Fruit fly (Drosophila melanogaster): ENCODE data around the gene CG5509.

DNA sequence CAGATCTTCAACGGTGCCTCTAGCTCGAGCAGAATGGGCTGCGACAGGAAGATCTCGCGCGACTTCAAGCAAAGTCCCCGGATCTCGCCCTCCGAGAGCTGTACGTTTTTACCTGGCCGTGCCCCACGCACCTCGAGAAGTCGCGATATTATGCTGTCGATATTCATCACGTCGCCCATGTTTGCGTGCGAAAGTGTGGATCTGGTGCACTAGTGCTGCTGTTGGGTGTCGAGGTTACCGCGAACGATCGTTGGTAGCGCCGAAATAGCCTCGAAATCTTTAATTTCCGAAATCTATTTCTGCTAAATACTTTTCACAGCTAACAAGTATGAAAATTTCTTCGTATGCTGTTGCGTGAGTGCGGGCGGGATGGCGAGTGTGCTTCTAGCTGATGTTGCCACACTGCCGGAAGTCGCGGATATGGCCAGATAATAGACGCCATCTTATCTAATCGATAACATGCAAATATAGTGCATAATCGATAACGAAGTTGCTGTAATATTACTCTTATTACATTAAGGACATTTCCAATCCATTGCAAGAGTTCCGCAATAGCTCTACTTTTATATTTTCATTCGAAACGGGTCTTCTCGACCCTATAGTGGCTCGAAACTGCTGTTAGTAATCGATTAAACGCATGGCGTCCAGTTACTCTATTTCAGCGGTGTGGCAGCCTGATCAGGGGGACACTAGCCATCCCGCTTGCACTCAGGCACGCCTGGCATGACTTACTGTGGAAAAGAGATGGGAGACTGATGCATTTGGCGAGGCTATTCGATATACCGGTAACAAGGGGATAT is 26.6 kb upstream of the CG5509 start, which contains the start of gene Pp1-87B:
- TF ChIP-seq brk (GFP tag; optimal IDR thresholded peaks at IDR 0.05) (no peak), lola (GFP tag; optimal IDR thresholded peaks at IDR 0.05) (no peak), GATAd (GFP tag; optimal IDR thresholded peaks at IDR 0.05) (no peak), Hr78 (GFP tag; optimal IDR thresholded peaks at IDR 0.05) (no peak), psq (GFP tag; optimal IDR thresholded peaks at IDR 0.05) (peak; percentile 6), tai (GFP tag; optimal IDR thresholded peaks at IDR 0.05) (no peak), HLH106 (tag; optimal IDR thresholded peaks at IDR 0.05) (peak; percentile 24), fru (GFP tag; optimal IDR thresholded peaks at IDR 0.05) (no peak), ey (GFP tag; optimal IDR thresholded peaks at IDR 0.05) (peak; percentile 4), Dif (GFP tag; optimal IDR thresholded peaks at IDR 0.05; ENCODE audit: partially characterized antibody) (no peak), Myc (optimal IDR thresholded peaks at IDR 0.05) (peak; percentile 83), CG9705 (GFP tag; optimal IDR thresholded peaks at IDR 0.05) (peak; percentile 38), br (GFP tag; optimal IDR thresholded peaks at IDR 0.05) (no peak), Abd-B (GFP tag; optimal IDR thresholded peaks at IDR 0.05) (no peak)
